Fruit fly (Drosophila melanogaster): Measurements from ENCODE around the gene TwdlC.

DNA sequence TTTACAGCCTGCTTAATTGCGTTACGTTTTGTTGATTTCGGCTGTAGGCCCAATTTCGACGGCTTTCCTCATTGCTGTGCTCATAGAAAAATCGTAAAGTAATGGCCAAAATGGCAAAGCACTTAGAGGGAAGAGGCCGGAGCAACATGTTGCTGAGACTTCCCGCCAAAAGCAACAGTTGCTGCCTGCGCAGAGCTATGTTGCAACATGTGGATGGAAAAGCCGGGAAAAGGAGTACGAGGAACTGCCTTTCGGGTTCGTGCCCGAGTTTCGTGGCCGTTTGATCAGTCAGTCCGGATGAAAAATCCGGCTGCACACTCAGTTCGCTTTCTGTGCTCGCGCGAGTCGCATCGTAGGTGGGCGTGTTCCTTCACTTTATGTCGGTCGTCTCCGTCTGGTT is 2.0 kb downstream of the TwdlC start, which contains the start of gene RYa-R:
- TF ChIP-seq psq (optimal IDR thresholded peaks at IDR 0.05) (no peak), Myc (optimal IDR thresholded peaks at IDR 0.05) (no peak), ttk (optimal IDR thresholded peaks at IDR 0.05) (no peak), h (optimal IDR thresholded peaks at IDR 0.05) (no peak)
